Worm (Caenorhabditis elegans): ENCODE measurements around the gene F55A11.6.

DNA sequence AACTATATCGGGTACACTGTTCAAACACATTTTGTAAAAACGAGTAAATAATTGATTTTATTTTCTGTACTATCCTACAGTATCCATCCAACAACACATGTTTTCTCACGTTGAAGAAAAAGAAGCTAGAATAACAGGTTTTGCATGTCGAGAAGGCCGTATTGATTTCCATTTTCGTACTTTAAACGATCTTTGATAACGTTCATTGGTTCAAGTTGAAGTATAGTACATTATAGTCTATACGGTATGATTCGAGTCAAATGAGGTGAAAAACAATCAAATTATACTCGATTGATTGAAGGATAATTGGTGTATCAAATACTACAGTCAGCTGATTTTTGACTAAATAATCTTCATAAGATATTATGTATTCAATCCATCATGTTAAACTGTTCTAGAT is 23.8 kb downstream of the F55A11.6 start:
- no peak for TF ChIP-seq peb-1 (tag; optimal IDR thresholded peaks at IDR 0.05)
- no peak for TF ChIP-seq lin-39 (tag; optimal IDR thresholded peaks at IDR 0.05)
- no peak for TF ChIP-seq nhr-23 (tag; optimal IDR thresholded peaks at IDR 0.05)
- TF ChIP-seq egl-27 (tag; optimal IDR thresholded peaks at IDR 0.05), result no peak
- no peak for TF ChIP-seq skn-1 (tag; optimal IDR thresholded peaks at IDR 0.05)
- TF ChIP-seq crh-2 (tag; optimal IDR thresholded peaks at IDR 0.05), result no peak
- TF ChIP-seq ceh-82 (tag; optimal IDR thresholded peaks at IDR 0.05), result no peak
- no peak for TF ChIP-seq zag-1 (tag; optimal IDR thresholded peaks at IDR 0.05)

Measured in whole organism, L2 larva.